Fruit fly (Drosophila melanogaster) whole organism, embryonic: Measurements from ENCODE around the gene CG5070.

Source experiments
- Atf-2 ChIP-seq: fragments of 200-800 bp; sonication (Bioruptor generic); optimal IDR thresholded peaks from 2 replicates; lab custom pipeline; 2016; ENCODE audit warnings: missing biosample characterization, missing genetic modification characterization
- Awh ChIP-seq: fragments of 200-800 bp; sonication (Bioruptor generic); IDR thresholded peaks from 2 replicates; pipeline ENCODE4, ENCODE4 v1.3.6; 2022; ENCODE audit warnings: missing biosample characterization, missing genetic modification characterization
- Bteb2 ChIP-seq: fragments of 200-800 bp; sonication (Bioruptor generic); optimal IDR thresholded peaks from 2 replicates; lab custom pipeline; 2016; ENCODE audit warnings: missing biosample characterization, missing genetic modification characterization
- CG11504 ChIP-seq: fragments of 200-800 bp; sonication (Bioruptor generic); optimal IDR thresholded peaks from 3 replicates; lab custom pipeline; 2019; ENCODE audit warnings: missing biosample characterization, mild to moderate bottlenecking, missing genetic modification characterization, moderate library complexity
- CG12299 ChIP-seq: fragments of 200-800 bp; sonication (Bioruptor generic); optimal IDR thresholded peaks from 2 replicates; lab custom pipeline; 2018; ENCODE audit warnings: missing biosample characterization, mild to moderate bottlenecking, missing genetic modification characterization
- CG1233 ChIP-seq: fragments of 200-800 bp; sonication (Bioruptor generic); optimal IDR thresholded peaks from 4 replicates; lab custom pipeline; 2018; ENCODE audit warnings: missing biosample characterization, mild to moderate bottlenecking, missing genetic modification characterization
- CG12769 ChIP-seq: fragments of 200-800 bp; sonication (Bioruptor generic); optimal IDR thresholded peaks from 2 replicates; lab custom pipeline; 2019; ENCODE audit warnings: missing biosample characterization, mild to moderate bottlenecking, missing genetic modification characterization, moderate library complexity
- CG12942 ChIP-seq: fragments of 200-800 bp; sonication (Bioruptor generic); optimal IDR thresholded peaks from 3 replicates; lab custom pipeline; 2016; ENCODE audit warnings: missing biosample characterization, missing genetic modification characterization
- CG15269 ChIP-seq: fragments of 200-800 bp; sonication (Bioruptor generic); optimal IDR thresholded peaks from 2 replicates; lab custom pipeline; 2018; ENCODE audit warnings: missing biosample characterization, mild to moderate bottlenecking, missing genetic modification characterization, moderate library complexity
- CG1529 ChIP-seq: fragments of 200-800 bp; sonication (Bioruptor generic); optimal IDR thresholded peaks from 3 replicates; lab custom pipeline; 2018; ENCODE audit warnings: missing biosample characterization, missing genetic modification characterization
- CG17912 ChIP-seq: fragments of 200-800 bp; sonication (Bioruptor generic); optimal IDR thresholded peaks from 2 replicates; lab custom pipeline; 2018; ENCODE audit warnings: missing biosample characterization, mild to moderate bottlenecking, missing genetic modification characterization
- CG18599 ChIP-seq: fragments of 200-800 bp; sonication (Bioruptor generic); optimal IDR thresholded peaks from 3 replicates; lab custom pipeline; 2017; ENCODE audit warnings: missing biosample characterization, missing genetic modification characterization, mild to moderate bottlenecking, moderate library complexity, missing genetic modification reagents
- CG18764 ChIP-seq: fragments of 200-800 bp; sonication (Bioruptor generic); optimal IDR thresholded peaks from 3 replicates; lab custom pipeline; 2016; ENCODE audit warnings: missing biosample characterization, missing genetic modification characterization
- CG2116 ChIP-seq: fragments of 200-800 bp; sonication (Bioruptor generic); optimal IDR thresholded peaks from 3 replicates; lab custom pipeline; 2018; ENCODE audit warnings: missing biosample characterization, mild to moderate bottlenecking, missing genetic modification characterization
- CG2199 ChIP-seq: fragments of 200-800 bp; sonication (Bioruptor generic); IDR thresholded peaks from 3 replicates; pipeline ENCODE4 v1.3.6; 2022; ENCODE audit warnings: missing biosample characterization, missing genetic modification characterization
- CG2875 ChIP-seq: fragments of 200-800 bp; sonication (Bioruptor generic); optimal IDR thresholded peaks from 2 replicates; lab custom pipeline; 2017; ENCODE audit warnings: missing biosample characterization, mild to moderate bottlenecking, missing genetic modification characterization, missing genetic modification reagents
- CG3407 ChIP-seq: fragments of 200-800 bp; sonication (Bioruptor generic); optimal IDR thresholded peaks from 2 replicates; lab custom pipeline; 2018; ENCODE audit warnings: missing biosample characterization, mild to moderate bottlenecking, missing genetic modification characterization
- CG3726 ChIP-seq: fragments of 200-800 bp; sonication (Bioruptor generic); IDR thresholded peaks from 3 replicates; pipeline ENCODE4, ENCODE4 v1.3.6; 2022; ENCODE audit warnings: missing biosample characterization, missing genetic modification characterization
- CG42726 ChIP-seq: fragments of 200-800 bp; sonication (Bioruptor generic); IDR thresholded peaks from 2 replicates; pipeline ENCODE4 v1.3.6; 2022; ENCODE audit warnings: missing biosample characterization, missing genetic modification characterization; ENCODE audit not compliant: partially characterized antibody
- CG4328 ChIP-seq: fragments of 200-800 bp; sonication (Bioruptor generic); optimal IDR thresholded peaks from 3 replicates; lab custom pipeline; 2017; ENCODE audit warnings: missing biosample characterization, missing genetic modification reagents, missing genetic modification characterization
- CG6689 ChIP-seq: fragments of 200-800 bp; sonication (Bioruptor generic); IDR thresholded peaks from 2 replicates; pipeline ENCODE4 v1.3.6; 2022; ENCODE audit warnings: missing biosample characterization, missing genetic modification characterization
- CG7745 ChIP-seq: fragments of 200-800 bp; sonication (Bioruptor generic); optimal IDR thresholded peaks from 2 replicates; lab custom pipeline; 2018; ENCODE audit warnings: missing biosample characterization, mild to moderate bottlenecking, missing genetic modification characterization, moderate library complexity
- CoRest ChIP-seq: fragments of 200-800 bp; sonication (Bioruptor generic); optimal IDR thresholded peaks from 3 replicates; lab custom pipeline; 2018; ENCODE audit warnings: missing biosample characterization, mild to moderate bottlenecking, missing genetic modification characterization, moderate library complexity
- Dip2 ChIP-seq: fragments of 200-800 bp; sonication (Bioruptor generic); IDR thresholded peaks from 2 replicates; pipeline ENCODE4 v1.3.6; 2022; ENCODE audit warnings: missing biosample characterization, missing genetic modification characterization
- Drgx ChIP-seq: fragments of 200-800 bp; sonication (Bioruptor generic); IDR thresholded peaks from 2 replicates; pipeline ENCODE4 v1.3.6; 2022; ENCODE audit warnings: missing biosample characterization, missing genetic modification characterization
- Fer1 ChIP-seq: fragments of 200-800 bp; sonication (Bioruptor generic); optimal IDR thresholded peaks from 2 replicates; lab custom pipeline; 2017; ENCODE audit warnings: missing biosample characterization, mild to moderate bottlenecking, missing genetic modification characterization
- HHEX ChIP-seq: fragments of 200-800 bp; sonication (Bioruptor generic); optimal IDR thresholded peaks from 3 replicates; lab custom pipeline; 2017; ENCODE audit warnings: missing biosample characterization, mild to moderate bottlenecking, missing genetic modification characterization, missing genetic modification reagents
- Hr51 ChIP-seq, 2 experiments: fragments of 200-800 bp; sonication (Bioruptor generic); optimal IDR thresholded peaks; 2 replicates in 1 of 2; 3 replicates in 1 of 2; lab custom pipeline; 2016 to 2018; ENCODE audit warnings: missing biosample characterization in 2 of 2, missing genetic modification characterization in 2 of 2, mild to moderate bottlenecking in 1 of 2, moderate library complexity in 1 of 2
- NFAT ChIP-seq: fragments of 200-800 bp; sonication (Bioruptor generic); IDR thresholded peaks from 2 replicates; pipeline ENCODE4 v1.3.6; 2022; ENCODE audit warnings: missing biosample characterization, missing genetic modification characterization
- Ptx1 ChIP-seq: fragments of 200-800 bp; sonication (Bioruptor generic); IDR thresholded peaks from 2 replicates; pipeline ENCODE4 v1.3.6; 2022; ENCODE audit warnings: missing biosample characterization, missing genetic modification characterization
- Ssrp ChIP-seq: fragments of 200-800 bp; sonication (Bioruptor generic); optimal IDR thresholded peaks from 2 replicates; lab custom pipeline; 2018; ENCODE audit warnings: missing biosample characterization, mild to moderate bottlenecking, missing genetic modification characterization, moderate library complexity
- Tbp ChIP-seq: fragments of >200 bp; optimal IDR thresholded peaks from 2 replicates; lab custom pipeline; 2018; ENCODE audit warnings: missing biosample characterization, missing genetic modification characterization
- Xrp1 ChIP-seq: fragments of 200-800 bp; sonication (Bioruptor generic); IDR thresholded peaks from 2 replicates; pipeline ENCODE4 v1.3.6; 2022; ENCODE audit warnings: missing biosample characterization, missing genetic modification characterization
- btn ChIP-seq: fragments of 200-800 bp; sonication (Bioruptor generic); optimal IDR thresholded peaks from 2 replicates; lab custom pipeline; 2016; ENCODE audit warnings: missing biosample characterization, missing genetic modification characterization
- crc ChIP-seq: fragments of 200-800 bp; sonication (Bioruptor generic); optimal IDR thresholded peaks from 2 replicates; lab custom pipeline; 2016; ENCODE audit warnings: missing biosample characterization, missing genetic modification characterization
- da ChIP-seq: fragments of 200-800 bp; sonication (Bioruptor generic); optimal IDR thresholded peaks from 2 replicates; lab custom pipeline; 2016; ENCODE audit warnings: missing biosample characterization, missing genetic modification characterization
- ewg ChIP-seq: fragments of 200-800 bp; sonication (Bioruptor generic); optimal IDR thresholded peaks from 3 replicates; lab custom pipeline; 2017; ENCODE audit warnings: mild to moderate bottlenecking, missing biosample characterization, missing genetic modification reagents, missing genetic modification characterization
- gcm ChIP-seq: fragments of 200-800 bp; sonication (Bioruptor generic); optimal IDR thresholded peaks from 2 replicates; lab custom pipeline; 2019; ENCODE audit warnings: missing biosample characterization, mild to moderate bottlenecking, missing genetic modification characterization, moderate library complexity
- gro ChIP-seq: fragments of 200-800 bp; sonication (Bioruptor generic); optimal IDR thresholded peaks from 2 replicates; lab custom pipeline; 2016; ENCODE audit warnings: missing biosample characterization, missing genetic modification characterization
- gsb-n ChIP-seq: fragments of 200-800 bp; sonication (Bioruptor generic); optimal IDR thresholded peaks from 3 replicates; lab custom pipeline; 2018; ENCODE audit warnings: missing biosample characterization, mild to moderate bottlenecking, missing genetic modification characterization
- hb ChIP-seq: fragments of 200-800 bp; sonication (Bioruptor generic); IDR thresholded peaks from 3 replicates; pipeline ENCODE4 v1.3.6; 2022; ENCODE audit warnings: missing biosample characterization, missing genetic modification characterization; ENCODE audit not compliant: partially characterized antibody
- ind ChIP-seq: fragments of 200-800 bp; sonication (Bioruptor generic); optimal IDR thresholded peaks from 3 replicates; lab custom pipeline; 2016; ENCODE audit warnings: missing biosample characterization, missing genetic modification characterization
- knrl ChIP-seq: fragments of 200-800 bp; sonication (Bioruptor generic); IDR thresholded peaks from 3 replicates; pipeline ENCODE4 v1.3.6; 2022; ENCODE audit warnings: missing biosample characterization, missing genetic modification characterization; ENCODE audit not compliant: partially characterized antibody
- psq ChIP-seq: fragments of 200-800 bp; sonication (Bioruptor generic); optimal IDR thresholded peaks from 2 replicates; lab custom pipeline; 2017; ENCODE audit warnings: missing biosample characterization, missing genetic modification characterization
- tgo ChIP-seq: fragments of 200-800 bp; sonication (Bioruptor generic); IDR thresholded peaks from 3 replicates; pipeline ENCODE4 v1.3.6; 2022; ENCODE audit warnings: missing biosample characterization, missing genetic modification characterization
- vvl ChIP-seq: fragments of 200-800 bp; sonication (Bioruptor generic); IDR thresholded peaks from 2 replicates; pipeline ENCODE4 v1.3.6; 2022; ENCODE audit warnings: missing biosample characterization, missing genetic modification characterization
- wdn ChIP-seq: fragments of 200-800 bp; sonication (Bioruptor generic); IDR thresholded peaks from 2 replicates; pipeline ENCODE4 v1.3.6; 2022; ENCODE audit warnings: missing biosample characterization, missing genetic modification characterization
- zfh1 ChIP-seq: fragments of 200-800 bp; sonication (Bioruptor generic); IDR thresholded peaks from 3 replicates; pipeline ENCODE4 v1.3.6; 2022; ENCODE audit warnings: missing biosample characterization, missing genetic modification characterization

Gene CG5070

DNA sequence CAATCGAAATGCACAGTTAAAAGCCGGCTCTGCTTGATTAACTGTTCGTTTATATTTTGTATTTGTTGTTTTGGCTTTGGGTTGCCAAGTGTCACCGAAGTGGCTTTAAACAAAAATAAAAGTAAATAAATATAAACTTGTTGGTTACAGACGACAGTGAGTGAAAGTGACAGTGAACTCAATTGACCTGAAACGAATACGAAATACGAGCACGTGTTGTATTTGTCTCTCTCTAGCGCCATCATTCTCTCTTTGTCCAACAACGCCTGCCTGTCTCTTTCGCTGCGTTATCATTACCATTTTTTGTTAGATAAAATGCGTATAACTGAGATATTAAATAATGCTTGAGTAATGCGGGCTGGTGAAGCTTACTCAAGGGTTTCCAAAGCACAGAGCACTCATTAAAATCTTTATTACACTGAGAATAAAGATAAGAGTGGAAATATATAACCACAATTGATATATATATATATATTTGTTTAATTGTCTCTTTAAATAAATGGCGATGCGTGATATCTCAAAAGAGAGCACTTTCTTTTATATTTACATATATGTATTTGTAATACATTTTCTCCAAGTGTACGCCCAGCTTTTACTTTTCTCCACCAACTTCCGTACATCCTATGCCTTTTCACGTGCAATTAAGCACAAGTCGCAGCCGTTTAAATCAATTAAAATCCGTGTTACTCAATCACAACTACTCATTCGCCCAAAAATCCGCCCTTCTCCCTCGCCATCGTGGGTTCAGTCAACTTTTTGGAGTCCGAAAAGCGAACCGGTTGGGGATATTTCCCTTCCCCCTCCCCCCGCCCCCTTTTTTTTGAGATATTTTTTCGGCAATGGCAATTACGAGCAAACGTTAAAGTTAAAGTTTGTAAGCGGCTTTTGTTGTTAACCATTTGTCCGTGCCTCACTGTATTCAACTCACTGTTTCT is 21.4 kb upstream of the CG5070 start (continued):
- TF ChIP-seq ewg (GFP tag; lab: Kevin White, UChicago) (no peak), CG11504 (tag; lab: Kevin White, UChicago) (peak; percentile 61), NFAT (GFP tag; lab: Robert Waterston, UW) (no peak), CG12942 (GFP tag; lab: Kevin White, UChicago) (no peak), Dip2 (GFP tag; lab: Robert Waterston, UW) (no peak), vvl (GFP tag; lab: Robert Waterston, UW) (peak; percentile 63), gro (no peak), da (no peak), CG12299 (tag; lab: Kevin White, UChicago) (no peak), CG6689 (GFP tag; lab: Robert Waterston, UW) (no peak), btn (GFP tag; lab: Kevin White, UChicago) (no peak), crc (GFP tag; lab: Kevin White, UChicago) (no peak), zfh1 (GFP tag; lab: Robert Waterston, UW) (0 out of 3 replicates have a peak, but pooled peaks have one; percentile 15), CG17912 (no peak), CG2875 (GFP tag; lab: Kevin White, UChicago) (no peak), CG18599 (peak; percentile 22), CG7745 (no peak), tgo (GFP tag; lab: Robert Waterston, UW) (peak; percentile 14; the same call in 1 of the 3 replicates), gcm (GFP tag; lab: Kevin White, UChicago) (peak; percentile 43), wdn (0 out of 2 replicates have a peak, but pooled peaks have one; percentile 16), CG15269 (tag; lab: Kevin White, UChicago) (peak; percentile 16), Drgx (no peak), CG1529 (no peak), Ssrp (peak; percentile 39), Fer1 (GFP tag; lab: Kevin White, UChicago) (no peak), Tbp (GFP tag; lab: Kevin White, UChicago) (no peak), ind (GFP tag; lab: Kevin White, UChicago) (peak; percentile 5), CG18764 (GFP tag; lab: Kevin White, UChicago) (no peak), Xrp1 (peak; percentile 45; the same call in 1 of the 2 replicates), knrl (GFP tag; lab: Robert Waterston, UW) (no peak), CG12769 (tag; lab: Kevin White, UChicago) (peak; percentile 4), Hr51 (GFP tag; optimal IDR thresholded peaks at IDR 0.05; lab: Kevin White, UChicago) (peak in 1 of 2 experiments; percentile 43), CG2116 (GFP tag; lab: Kevin White, UChicago) (no peak), CG2199 (GFP tag; lab: Robert Waterston, UW) (no peak), HHEX (GFP tag; lab: Kevin White, UChicago) (no peak), Bteb2 (GFP tag; lab: Kevin White, UChicago) (no peak), CG1233 (GFP tag; lab: Kevin White, UChicago) (peak; percentile 6), Ptx1 (0 out of 2 replicates have a peak, but pooled peaks have one; percentile 27), psq (no peak), Awh (GFP tag; lab: Robert Waterston, UW) (no peak), Atf-2 (GFP tag; lab: Kevin White, UChicago) (no peak), CoRest (tag; lab: Kevin White, UChicago) (peak; percentile 18), CG42726 (GFP tag; lab: Robert Waterston, UW) (no peak), CG3407 (GFP tag; lab: Kevin White, UChicago) (no peak), CG4328 (GFP tag; lab: Kevin White, UChicago) (no peak), hb (no peak), gsb-n (tag; lab: Kevin White, UChicago) (no peak), CG3726 (GFP tag; lab: Robert Waterston, UW) (0 out of 3 replicates have a peak, but pooled peaks have one; percentile 28)
